Fruit fly (Drosophila melanogaster) whole organism, prepupa: ENCODE results near the gene CecA1.

Experiments
- CG11294 ChIP-seq: fragments of 200-800 bp; sonication (Bioruptor generic); IDR thresholded peaks from 2 replicates; pipeline ENCODE4 v1.3.6; 2022; ENCODE audit warnings: missing biosample characterization, missing genetic modification characterization
- CG4318 ChIP-seq: fragments of 200-800 bp; sonication (Bioruptor generic); optimal IDR thresholded peaks from 3 replicates; lab custom pipeline; 2017; ENCODE audit warnings: missing biosample characterization, mild to moderate bottlenecking, missing genetic modification characterization
- Eip75B ChIP-seq: fragments of 200-800 bp; sonication (Bioruptor generic); optimal IDR thresholded peaks from 3 replicates; lab custom pipeline; 2016; ENCODE audit warnings: missing biosample characterization, missing genetic modification characterization
- Smox ChIP-seq: fragments of 200-800 bp; sonication (Bioruptor generic); optimal IDR thresholded peaks from 3 replicates; lab custom pipeline; 2016; ENCODE audit warnings: missing biosample characterization, missing genetic modification characterization
- achi ChIP-seq: fragments of 200-800 bp; sonication (Bioruptor generic); optimal IDR thresholded peaks from 3 replicates; lab custom pipeline; 2016; ENCODE audit warnings: missing biosample characterization, missing genetic modification characterization
- dac ChIP-seq: fragments of 200-800 bp; sonication (Bioruptor generic); optimal IDR thresholded peaks from 2 replicates; lab custom pipeline; 2017; ENCODE audit warnings: missing biosample characterization, mild to moderate bottlenecking, missing genetic modification characterization
- esn ChIP-seq: fragments of 200-800 bp; sonication (Bioruptor generic); optimal IDR thresholded peaks from 2 replicates; lab custom pipeline; 2016; ENCODE audit warnings: missing biosample characterization, mild to moderate bottlenecking, missing genetic modification characterization, moderate library complexity
- salr ChIP-seq, 2 experiments: fragments of 200-800 bp; sonication (Bioruptor generic); optimal IDR thresholded peaks; 3 replicates each; lab custom pipeline; 2016 to 2018; ENCODE audit warnings: missing biosample characterization in 2 of 2, missing genetic modification characterization in 2 of 2, mild to moderate bottlenecking in 1 of 2
- spab ChIP-seq: fragments of 200-800 bp; sonication (Bioruptor generic); optimal IDR thresholded peaks from 2 replicates; lab custom pipeline; 2017; ENCODE audit warnings: missing biosample characterization, mild to moderate bottlenecking, missing genetic modification characterization, missing genetic modification reagents

dm6 chr3R:30240245-30240644 lies 29.6 kb downstream of the CecA1 start:
- no peak for TF ChIP-seq Smox
- no peak for TF ChIP-seq Eip75B (GFP tag; lab: Kevin White, UChicago)
- TF ChIP-seq CG11294 (GFP tag; lab: Robert Waterston, UW) = no peak
- no peak for TF ChIP-seq CG4318 (GFP tag; lab: Kevin White, UChicago)
- no peak for TF ChIP-seq esn (GFP tag; lab: Kevin White, UChicago)
- no peak for TF ChIP-seq spab (GFP tag; lab: Kevin White, UChicago)
- TF ChIP-seq achi (GFP tag; lab: Kevin White, UChicago) = no peak
- TF ChIP-seq salr (GFP tag; optimal IDR thresholded peaks at IDR 0.05; lab: Kevin White, UChicago) = no peak
- no peak for TF ChIP-seq dac (GFP tag; lab: Kevin White, UChicago)
